Worm (Caenorhabditis elegans): Measurements from ENCODE around the gene srg-22.

ce11 chrII:3063984-3064383, 29.3 kb downstream of the srg-22 start:
- TF ChIP-seq dao-5 (tag; optimal IDR thresholded peaks at IDR 0.05) (no peak), him-1 (tag; optimal IDR thresholded peaks at IDR 0.05) (no peak)
